Worm (Caenorhabditis elegans): ENCODE results near the gene Y69F12A.1.

ce11 chrIII:7458846-7459365, 2.2 kb downstream of the Y69F12A.1 start, which contains the start of the genes fipr-19 and fipr-18:
- no peak for TF ChIP-seq tab-1 (GFP tag; IDR thresholded peaks at IDR 0.05)
- no peak for TF ChIP-seq ref-1 (GFP tag; conservative IDR thresholded peaks at IDR 0.05)
- no peak for TF ChIP-seq klf-2 (GFP tag; conservative IDR thresholded peaks at IDR 0.05)
- no peak for TF ChIP-seq flt-1 (GFP tag; IDR thresholded peaks at IDR 0.05)
- no peak for TF ChIP-seq cog-1 (tag; optimal IDR thresholded peaks at IDR 0.05)
- no peak for TF ChIP-seq ztf-29 (GFP tag; IDR thresholded peaks at IDR 0.05)
- TF ChIP-seq med-1 (GFP tag; optimal IDR thresholded peaks at IDR 0.05; ENCODE audit: insufficient read depth) = no peak
- no peak for TF ChIP-seq ztf-23 (GFP tag; IDR thresholded peaks at IDR 0.05)
- no peak for TF ChIP-seq T22C8.4 (GFP tag; IDR thresholded peaks at IDR 0.05)

Measured in whole organism, midembryonic.